Worm (Caenorhabditis elegans): ENCODE measurements around the gene mcm-5.

DNA sequence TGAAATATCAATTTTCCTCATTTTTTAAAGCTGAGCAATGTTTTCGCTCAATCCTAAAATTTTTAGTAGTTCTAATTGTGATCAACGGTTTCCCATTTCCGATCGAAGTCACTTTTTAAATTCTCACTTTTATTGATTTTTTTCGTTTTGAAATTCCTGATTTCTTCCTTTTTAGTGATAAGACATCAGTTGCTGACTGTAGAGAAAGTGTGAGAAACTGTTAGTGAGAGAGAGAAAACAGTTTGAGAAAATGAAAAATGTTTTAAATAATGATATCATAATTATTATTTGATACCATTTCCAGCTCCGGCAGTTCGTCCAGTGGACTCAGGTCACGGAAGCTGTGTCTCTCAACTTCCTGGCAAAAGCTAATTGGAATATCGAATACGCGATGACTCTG is 23.4 kb upstream of the mcm-5 start:
- no peak for TF ChIP-seq med-1 (GFP tag; optimal IDR thresholded peaks at IDR 0.05; ENCODE audit: insufficient read depth)
- TF ChIP-seq flt-1 (GFP tag; IDR thresholded peaks at IDR 0.05) = no peak
- TF ChIP-seq cog-1 (tag; optimal IDR thresholded peaks at IDR 0.05) = no peak
- TF ChIP-seq klf-2 (GFP tag; conservative IDR thresholded peaks at IDR 0.05) = no peak
- TF ChIP-seq T22C8.4 (GFP tag; IDR thresholded peaks at IDR 0.05) = no peak
- TF ChIP-seq ztf-29 (GFP tag; IDR thresholded peaks at IDR 0.05) = no peak
- no peak for TF ChIP-seq ztf-23 (GFP tag; IDR thresholded peaks at IDR 0.05)

Measured in whole organism, midembryonic.